Fruit fly (Drosophila melanogaster) Kc167 (cell line): ENCODE results near the gene JhI-21.

Experiments used
- Sin3A ChIP-seq: fragments of >200 bp; optimal IDR thresholded peaks from 2 replicates; lab custom pipeline; 2018; ENCODE audit warnings: missing external identifiers
- h ChIP-seq: fragments of >200 bp; optimal IDR thresholded peaks from 3 replicates; lab custom pipeline; 2018; ENCODE audit warnings: missing external identifiers
- insv ChIP-seq: fragments of >200 bp; optimal IDR thresholded peaks from 3 replicates; lab custom pipeline; 2018; ENCODE audit warnings: missing external identifiers
- ttk ChIP-seq: sonication (Bioruptor generic); optimal IDR thresholded peaks from 2 replicates; lab custom pipeline; 2017; ENCODE audit warnings: missing external identifiers

dm6 chr2L:12075850-12076249 lies 20.0 kb upstream of the JhI-21 start, which contains the start of gene CG14947:
- TF ChIP-seq ttk = no peak
- TF ChIP-seq h (lab: Kevin White, UChicago) = no peak
- TF ChIP-seq insv (lab: Kevin White, UChicago) = no peak
- TF ChIP-seq Sin3A (lab: Kevin White, UChicago) = no peak
